Fruit fly (Drosophila melanogaster): ENCODE results near the gene CG13887.

dm6 chr3L:809538-809805 is 28.2 kb upstream of the CG13887 start:
- TF ChIP-seq gl (tag; optimal IDR thresholded peaks at IDR 0.05) = no peak
- TF ChIP-seq CG17806 (tag; optimal IDR thresholded peaks at IDR 0.05) = no peak
- no peak for TF ChIP-seq CG12605 (GFP tag; IDR thresholded peaks at IDR 0.05)
- no peak for TF ChIP-seq CG34367 (tag; optimal IDR thresholded peaks at IDR 0.05)
- no peak for TF ChIP-seq CG13204 (GFP tag; optimal IDR thresholded peaks at IDR 0.05)
- TF ChIP-seq CG32121 (GFP tag; IDR thresholded peaks at IDR 0.05) = no peak
- TF ChIP-seq Pif1B (GFP tag; optimal IDR thresholded peaks at IDR 0.05) = no peak
- TF ChIP-seq CG8301 (tag; optimal IDR thresholded peaks at IDR 0.05) = no peak
- TF ChIP-seq Ets98B (GFP tag; IDR thresholded peaks at IDR 0.05) = no peak
- TF ChIP-seq rn (GFP tag; IDR thresholded peaks at IDR 0.05) = no peak
- no peak for TF ChIP-seq D1 (tag; optimal IDR thresholded peaks at IDR 0.05)
- TF ChIP-seq CG9948 (tag; optimal IDR thresholded peaks at IDR 0.05) = no peak
